Fruit fly (Drosophila melanogaster) whole organism, prepupa: ENCODE data around the gene CG14089.

Experiments
- Hr38 ChIP-seq: sonication (Bioruptor generic); optimal IDR thresholded peaks from 2 replicates; lab custom pipeline; 2016; ENCODE audit warnings: missing biosample characterization, missing genetic modification characterization
- Sox14 ChIP-seq: fragments of 200-800 bp; sonication (Bioruptor generic); optimal IDR thresholded peaks from 3 replicates; lab custom pipeline; 2016; ENCODE audit warnings: missing biosample characterization, missing genetic modification characterization

CG14089 gene

dm6 chr3L:19230801-19231547 lies 49.6 kb downstream of the CG14089 start (continued):
- TF ChIP-seq Hr38 (no peak), Sox14 (GFP tag; lab: Kevin White, UChicago) (no peak)
